Worm (Caenorhabditis elegans): ENCODE results near the gene Y43F8B.20.

DNA sequence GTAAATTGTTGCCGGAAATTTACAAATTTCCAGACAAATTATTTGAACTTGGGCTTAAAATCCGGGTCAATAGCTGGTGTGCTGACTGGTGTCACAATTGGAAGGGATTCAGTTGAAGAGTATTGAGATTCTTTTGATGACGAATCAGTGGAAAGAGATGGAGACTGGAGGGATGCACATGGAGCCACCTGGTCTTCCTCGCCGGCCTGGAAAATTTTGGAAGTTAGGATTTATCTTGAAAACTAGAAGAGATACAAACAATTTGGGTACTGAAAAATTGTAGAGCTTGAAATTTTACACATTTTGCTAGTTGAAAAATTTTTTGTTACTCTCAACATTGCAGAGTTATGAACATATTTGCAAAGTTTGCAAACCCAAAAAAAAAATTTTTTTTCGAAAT, 29.5 kb downstream of the Y43F8B.20 start:
- TF ChIP-seq W03F9.2 (tag; optimal IDR thresholded peaks at IDR 0.05) (no peak), him-1 (tag; optimal IDR thresholded peaks at IDR 0.05) (no peak)
